Fruit fly (Drosophila melanogaster) whole organism, embryonic: ENCODE data around the gene CG13085.
A peak's percentile ranks its signal among the peaks of the same experiment; 100 is the strongest.

Experiments used
- Abd-B ChIP-seq: fragments of 200-800 bp; sonication (Bioruptor generic); optimal IDR thresholded peaks from 2 replicates; lab custom pipeline; 2018; ENCODE audit warnings: missing biosample characterization, mild to moderate bottlenecking, missing genetic modification characterization, moderate library complexity
- Atf6 ChIP-seq: fragments of 200-800 bp; sonication (Bioruptor generic); IDR thresholded peaks from 2 replicates; pipeline ENCODE4 v1.3.6; 2022; ENCODE audit warnings: missing biosample characterization, missing genetic modification characterization
- CG10654 ChIP-seq: fragments of 200-800 bp; sonication (Bioruptor generic); optimal IDR thresholded peaks from 2 replicates; lab custom pipeline; 2016; ENCODE audit warnings: missing biosample characterization, missing genetic modification characterization
- CG11247 ChIP-seq: fragments of 200-800 bp; sonication (Bioruptor generic); IDR thresholded peaks from 2 replicates; pipeline ENCODE4 v1.3.6; 2022; ENCODE audit warnings: missing biosample characterization, missing genetic modification characterization
- CG11456 ChIP-seq: fragments of 200-800 bp; sonication (Bioruptor generic); IDR thresholded peaks from 3 replicates; pipeline ENCODE4 v1.3.6; 2022; ENCODE audit warnings: missing biosample characterization, missing genetic modification characterization
- CG13775 ChIP-seq: fragments of 200-800 bp; sonication (Bioruptor generic); optimal IDR thresholded peaks from 3 replicates; lab custom pipeline; 2017; ENCODE audit warnings: missing biosample characterization, mild to moderate bottlenecking, missing genetic modification characterization
- CG15011 ChIP-seq: fragments of 200-800 bp; sonication (Bioruptor generic); optimal IDR thresholded peaks from 3 replicates; lab custom pipeline; 2018; ENCODE audit warnings: missing biosample characterization, mild to moderate bottlenecking, missing genetic modification characterization
- CG15514 ChIP-seq: fragments of 200-800 bp; sonication (Bioruptor generic); optimal IDR thresholded peaks from 3 replicates; lab custom pipeline; 2017; ENCODE audit warnings: missing biosample characterization, missing genetic modification characterization, mild to moderate bottlenecking, moderate library complexity, missing genetic modification reagents
- CG1647 ChIP-seq: fragments of 200-800 bp; sonication (Bioruptor generic); optimal IDR thresholded peaks from 3 replicates; lab custom pipeline; 2016; ENCODE audit warnings: missing biosample characterization, missing genetic modification characterization
- CG17568 ChIP-seq: fragments of 200-800 bp; sonication (Bioruptor generic); optimal IDR thresholded peaks from 2 replicates; lab custom pipeline; 2018; ENCODE audit warnings: missing biosample characterization, mild to moderate bottlenecking, missing genetic modification characterization, moderate library complexity
- CG17802 ChIP-seq: fragments of 200-800 bp; sonication (Bioruptor generic); optimal IDR thresholded peaks from 2 replicates; lab custom pipeline; 2018; ENCODE audit warnings: missing biosample characterization, mild to moderate bottlenecking, missing genetic modification characterization, moderate library complexity
- CG1832 ChIP-seq: fragments of 200-800 bp; sonication (Bioruptor generic); optimal IDR thresholded peaks from 2 replicates; lab custom pipeline; 2017; ENCODE audit warnings: missing biosample characterization, mild to moderate bottlenecking, missing genetic modification characterization, inconsistent platforms
- CG2120 ChIP-seq: fragments of 200-800 bp; sonication (Bioruptor generic); optimal IDR thresholded peaks from 3 replicates; lab custom pipeline; 2016; ENCODE audit warnings: missing biosample characterization, missing genetic modification characterization
- CG3995 ChIP-seq: fragments of 200-800 bp; sonication (Bioruptor generic); optimal IDR thresholded peaks from 3 replicates; lab custom pipeline; 2016; ENCODE audit warnings: missing biosample characterization, missing genetic modification characterization
- CG4617 ChIP-seq: fragments of 200-800 bp; sonication (Bioruptor generic); optimal IDR thresholded peaks from 3 replicates; lab custom pipeline; 2016; ENCODE audit warnings: missing biosample characterization, missing genetic modification characterization, borderline replicate concordance
- CG7963 ChIP-seq: fragments of 200-800 bp; sonication (Bioruptor generic); IDR thresholded peaks from 3 replicates; pipeline ENCODE4 v1.3.6; 2022; ENCODE audit warnings: missing biosample characterization, missing genetic modification characterization; ENCODE audit not compliant: partially characterized antibody
- CG8290 ChIP-seq, 3 experiments: fragments of 200-800 bp; sonication (Bioruptor generic); optimal IDR thresholded peaks; 2 replicates each; lab custom pipeline; 2016 to 2019; ENCODE audit warnings: missing biosample characterization in 3 of 3, missing genetic modification characterization in 3 of 3, mild to moderate bottlenecking in 2 of 3, moderate library complexity in 1 of 3
- CG8765 ChIP-seq: fragments of 200-800 bp; sonication (Bioruptor generic); IDR thresholded peaks from 2 replicates; pipeline ENCODE4 v1.3.6; 2022; ENCODE audit warnings: missing biosample characterization, missing genetic modification characterization
- CG9932 ChIP-seq: fragments of 200-800 bp; sonication (Bioruptor generic); IDR thresholded peaks from 2 replicates; pipeline ENCODE4 v1.3.6; 2022; ENCODE audit warnings: missing biosample characterization, missing genetic modification characterization
- Doc2 ChIP-seq: fragments of 200-800 bp; sonication (Bioruptor generic); IDR thresholded peaks from 2 replicates; pipeline ENCODE4 v1.3.6; 2022; ENCODE audit warnings: missing biosample characterization, missing genetic modification characterization
- Eip74EF ChIP-seq, 2 experiments: fragments of 200-800 bp in 1 of 2; fragments of >200 bp in 1 of 2; sonication (Bioruptor generic) in 1 of 2; optimal IDR thresholded peaks; 2 replicates each; lab custom pipeline; 2017 to 2019; ENCODE audit warnings: missing biosample characterization in 2 of 2, missing genetic modification characterization in 2 of 2, mild to moderate bottlenecking in 1 of 2, moderate library complexity in 1 of 2
- H15 ChIP-seq: fragments of 200-800 bp; sonication (Bioruptor generic); IDR thresholded peaks from 3 replicates; pipeline ENCODE4 v1.3.6; 2022; ENCODE audit warnings: missing biosample characterization, missing genetic modification characterization
- HLH4C ChIP-seq: fragments of 200-800 bp; sonication (Bioruptor generic); IDR thresholded peaks from 3 replicates; pipeline ENCODE4 v1.3.6; 2022; ENCODE audit warnings: missing biosample characterization, missing genetic modification characterization; ENCODE audit not compliant: partially characterized antibody
- Hr39 ChIP-seq: fragments of >200 bp; optimal IDR thresholded peaks from 2 replicates; lab custom pipeline; 2017
- Hr51 ChIP-seq, 2 experiments: fragments of 200-800 bp; sonication (Bioruptor generic); optimal IDR thresholded peaks; 2 replicates in 1 of 2; 3 replicates in 1 of 2; lab custom pipeline; 2016 to 2018; ENCODE audit warnings: missing biosample characterization in 2 of 2, missing genetic modification characterization in 2 of 2, mild to moderate bottlenecking in 1 of 2, moderate library complexity in 1 of 2
- Hr78 ChIP-seq, 2 experiments: fragments of 200-800 bp in 1 of 2; fragments of >200 bp in 1 of 2; sonication (Bioruptor generic) in 1 of 2; optimal IDR thresholded peaks; 2 replicates each; lab custom pipeline; 2017 to 2019; ENCODE audit warnings: missing biosample characterization in 2 of 2, missing genetic modification characterization in 2 of 2, mild to moderate bottlenecking in 1 of 2, moderate library complexity in 1 of 2
- Oli ChIP-seq: fragments of 200-800 bp; sonication (Bioruptor generic); optimal IDR thresholded peaks from 2 replicates; lab custom pipeline; 2018; ENCODE audit warnings: missing biosample characterization, mild to moderate bottlenecking, missing genetic modification characterization, moderate library complexity
- Stat92E ChIP-seq, 3 experiments: fragments of >200 bp in 2 of 3; fragments of 200-800 bp in 1 of 3; sonication (Bioruptor generic) in 1 of 3; optimal IDR thresholded peaks; 2 replicates each; lab custom pipeline; 2017 to 2019; ENCODE audit warnings: missing biosample characterization in 3 of 3, missing genetic modification characterization in 3 of 3, mild to moderate bottlenecking in 1 of 3, moderate library complexity in 1 of 3
- TFAM ChIP-seq: fragments of 200-800 bp; sonication (Bioruptor generic); optimal IDR thresholded peaks from 2 replicates; lab custom pipeline; 2017; ENCODE audit warnings: missing biosample characterization, missing genetic modification characterization, inconsistent platforms
- Xbp1 ChIP-seq: fragments of 200-800 bp; sonication (Bioruptor generic); optimal IDR thresholded peaks from 3 replicates; lab custom pipeline; 2016; ENCODE audit warnings: missing biosample characterization, mild to moderate bottlenecking, missing genetic modification characterization
- YL-1 ChIP-seq: fragments of 200-800 bp; sonication (Bioruptor generic); optimal IDR thresholded peaks from 3 replicates; lab custom pipeline; 2017; ENCODE audit warnings: missing biosample characterization, mild to moderate bottlenecking, missing genetic modification characterization
- abd-A ChIP-seq: fragments of 200-800 bp; sonication (Bioruptor generic); optimal IDR thresholded peaks from 3 replicates; lab custom pipeline; 2019; ENCODE audit warnings: missing biosample characterization, mild to moderate bottlenecking, missing genetic modification characterization, moderate library complexity
- ci ChIP-seq: fragments of 200-800 bp; sonication (Bioruptor generic); IDR thresholded peaks from 3 replicates; pipeline ENCODE4 v1.3.6; 2022; ENCODE audit warnings: missing biosample characterization, missing genetic modification characterization
- da ChIP-seq: fragments of 200-800 bp; sonication (Bioruptor generic); optimal IDR thresholded peaks from 2 replicates; lab custom pipeline; 2016; ENCODE audit warnings: missing biosample characterization, missing genetic modification characterization
- dan ChIP-seq: fragments of 200-800 bp; sonication (Bioruptor generic); IDR thresholded peaks from 2 replicates; pipeline ENCODE4 v1.3.6; 2022; ENCODE audit warnings: missing biosample characterization, missing genetic modification characterization
- gem ChIP-seq: fragments of 200-800 bp; sonication (Bioruptor generic); optimal IDR thresholded peaks from 2 replicates; lab custom pipeline; 2019; ENCODE audit warnings: missing biosample characterization, mild to moderate bottlenecking, missing genetic modification characterization, moderate library complexity
- grau ChIP-seq: fragments of 200-800 bp; optimal IDR thresholded peaks from 3 replicates; lab custom pipeline; 2019; ENCODE audit warnings: missing biosample characterization, mild to moderate bottlenecking, missing genetic modification characterization, moderate library complexity
- gsb-n ChIP-seq: fragments of 200-800 bp; sonication (Bioruptor generic); optimal IDR thresholded peaks from 3 replicates; lab custom pipeline; 2018; ENCODE audit warnings: missing biosample characterization, mild to moderate bottlenecking, missing genetic modification characterization
- jigr1 ChIP-seq: fragments of 200-800 bp; sonication (Bioruptor generic); IDR thresholded peaks from 3 replicates; pipeline ENCODE4 v1.3.6; 2022; ENCODE audit warnings: missing biosample characterization, missing genetic modification characterization
- odd ChIP-seq: fragments of 200-800 bp; sonication (Bioruptor generic); optimal IDR thresholded peaks from 2 replicates; lab custom pipeline; 2017; ENCODE audit warnings: missing biosample characterization, mild to moderate bottlenecking, missing genetic modification characterization
- otp ChIP-seq: fragments of 200-800 bp; sonication (Bioruptor generic); IDR thresholded peaks from 3 replicates; pipeline ENCODE4, ENCODE4 v1.3.6; 2022; ENCODE audit warnings: missing biosample characterization, missing genetic modification characterization
- pfk ChIP-seq: fragments of 200-800 bp; sonication (Bioruptor generic); optimal IDR thresholded peaks from 2 replicates; lab custom pipeline; 2018; ENCODE audit warnings: missing biosample characterization, mild to moderate bottlenecking, missing genetic modification characterization, moderate library complexity
- phol ChIP-seq: fragments of 200-800 bp; sonication (Bioruptor generic); optimal IDR thresholded peaks from 3 replicates; lab custom pipeline; 2018; ENCODE audit warnings: missing biosample characterization, mild to moderate bottlenecking, missing genetic modification characterization, moderate library complexity
- scrt ChIP-seq: fragments of 200-800 bp; sonication (Bioruptor generic); optimal IDR thresholded peaks from 2 replicates; lab custom pipeline; 2018; ENCODE audit warnings: missing biosample characterization, mild to moderate bottlenecking, missing genetic modification characterization, moderate library complexity
- sd ChIP-seq: fragments of 200-800 bp; sonication (Bioruptor generic); optimal IDR thresholded peaks from 3 replicates; lab custom pipeline; 2018; ENCODE audit warnings: missing biosample characterization, mild to moderate bottlenecking, missing genetic modification characterization, moderate library complexity
- stwl ChIP-seq: fragments of 200-800 bp; sonication (Bioruptor generic); optimal IDR thresholded peaks from 3 replicates; lab custom pipeline; 2018; ENCODE audit warnings: missing biosample characterization, mild to moderate bottlenecking, missing genetic modification characterization, moderate library complexity
- unc-4 ChIP-seq: fragments of 200-800 bp; sonication (Bioruptor generic); IDR thresholded peaks from 2 replicates; pipeline ENCODE4 v1.3.6; 2022; ENCODE audit warnings: missing biosample characterization, missing genetic modification characterization; ENCODE audit not compliant: partially characterized antibody
- zen ChIP-seq: fragments of 200-800 bp; sonication (Bioruptor generic); optimal IDR thresholded peaks from 3 replicates; lab custom pipeline; 2018; ENCODE audit warnings: missing biosample characterization, mild to moderate bottlenecking, missing genetic modification characterization, moderate library complexity
- zfh1 ChIP-seq: fragments of 200-800 bp; sonication (Bioruptor generic); IDR thresholded peaks from 3 replicates; pipeline ENCODE4 v1.3.6; 2022; ENCODE audit warnings: missing biosample characterization, missing genetic modification characterization

The CG13085 gene

DNA sequence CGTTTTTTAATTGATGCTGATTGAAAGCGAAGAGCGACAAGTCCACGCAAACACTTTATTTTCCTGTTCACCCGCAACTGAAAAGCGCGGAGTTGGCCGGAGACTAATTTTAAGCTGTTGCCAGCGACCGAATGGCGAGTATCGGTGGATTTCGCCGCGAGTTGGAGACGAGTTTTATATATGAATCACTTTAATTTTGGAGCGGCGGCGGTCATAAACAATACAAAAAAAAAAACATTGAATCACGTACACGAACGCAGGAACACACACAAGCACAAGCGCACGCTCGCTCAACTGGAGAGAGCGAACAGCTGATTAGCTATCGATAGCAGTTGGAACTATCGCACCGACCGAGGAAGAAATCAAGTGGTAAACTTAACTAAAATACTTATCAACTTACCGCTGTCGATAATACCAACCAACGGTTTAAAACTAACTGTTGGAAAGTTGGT lies 2.5 kb downstream of the CG13085 start, which contains the start of gene Pax (continued):
- TF ChIP-seq odd (GFP tag; lab: Kevin White, UChicago) (no peak), Hr51 (GFP tag; optimal IDR thresholded peaks at IDR 0.05; lab: Kevin White, UChicago) (no peak), jigr1 (GFP tag; lab: Robert Waterston, UW) (no peak), CG15514 (GFP tag; lab: Kevin White, UChicago) (peak; percentile 64), Oli (tag; lab: Kevin White, UChicago) (no peak), Abd-B (GFP tag; lab: Kevin White, UChicago) (no peak), gsb-n (no peak), TFAM (GFP tag; lab: Kevin White, UChicago) (no peak), H15 (GFP tag; lab: Robert Waterston, UW) (no peak), Atf6 (GFP tag; lab: Robert Waterston, UW) (no peak), dan (GFP tag; lab: Robert Waterston, UW) (no peak), abd-A (peak; percentile 84), Hr78 (GFP tag; optimal IDR thresholded peaks at IDR 0.05; lab: Kevin White, UChicago) (no peak), CG3995 (no peak), CG13775 (GFP tag; lab: Kevin White, UChicago) (no peak), Stat92E (GFP tag; optimal IDR thresholded peaks at IDR 0.05; lab: Kevin White, UChicago) (peak in 1 of 3 experiments; percentile 33), CG11247 (no peak), CG10654 (GFP tag; lab: Kevin White, UChicago) (no peak), Xbp1 (GFP tag; lab: Kevin White, UChicago) (no peak), otp (no peak), stwl (tag; lab: Kevin White, UChicago) (peak; percentile 31), CG1832 (GFP tag; lab: Kevin White, UChicago) (no peak), CG7963 (GFP tag; lab: Robert Waterston, UW) (peak; percentile 90), CG1647 (GFP tag; lab: Kevin White, UChicago) (no peak), sd (tag; lab: Kevin White, UChicago) (peak; percentile 46), CG8290 (GFP tag; optimal IDR thresholded peaks at IDR 0.05; lab: Kevin White, UChicago) (no peak), CG8290 (tag; optimal IDR thresholded peaks at IDR 0.05; lab: Kevin White, UChicago) (peak in 1 of 2 experiments; percentile 56), phol (tag; lab: Kevin White, UChicago) (no peak), CG17568 (GFP tag; lab: Kevin White, UChicago) (no peak), pfk (no peak), Hr39 (lab: Kevin White, UChicago) (no peak), scrt (GFP tag; lab: Kevin White, UChicago) (no peak), zen (tag; lab: Kevin White, UChicago) (no peak), CG9932 (GFP tag; lab: Robert Waterston, UW) (peak; percentile 5; the same call in 1 of the 2 replicates), HLH4C (GFP tag; lab: Robert Waterston, UW) (peak; percentile 87), ci (GFP tag; lab: Robert Waterston, UW) (no peak), unc-4 (peak; percentile 96), YL-1 (GFP tag; lab: Kevin White, UChicago) (peak; percentile 25), da (GFP tag; lab: Kevin White, UChicago) (no peak), gem (no peak), CG15011 (no peak), CG11456 (GFP tag; lab: Robert Waterston, UW) (no peak), CG17802 (tag; lab: Kevin White, UChicago) (no peak), CG2120 (GFP tag; lab: Kevin White, UChicago) (no peak), Doc2 (GFP tag; lab: Robert Waterston, UW) (no peak), Eip74EF (GFP tag; optimal IDR thresholded peaks at IDR 0.05; lab: Kevin White, UChicago) (no peak), zfh1 (GFP tag; lab: Robert Waterston, UW) (no peak), CG4617 (no peak), CG8765 (GFP tag; lab: Robert Waterston, UW) (no peak), grau (no peak)
